Fruit fly (Drosophila melanogaster) whole organism, embryonic: ENCODE measurements around the gene dar1.

Source experiments
- CG10654 ChIP-seq: fragments of 200-800 bp; sonication (Bioruptor generic); optimal IDR thresholded peaks from 2 replicates; lab custom pipeline; 2016; ENCODE audit warnings: missing biosample characterization, missing genetic modification characterization
- CG11560 ChIP-seq: fragments of 200-800 bp; sonication (Bioruptor generic); IDR thresholded peaks from 3 replicates; pipeline ENCODE4 v1.3.6; 2022; ENCODE audit warnings: missing biosample characterization, missing genetic modification characterization
- CG11696 ChIP-seq: fragments of 200-800 bp; sonication (Bioruptor generic); IDR thresholded peaks from 2 replicates; pipeline ENCODE4 v1.3.6; 2022; ENCODE audit warnings: missing biosample characterization, missing genetic modification characterization
- CG12071 ChIP-seq: fragments of 200-800 bp; sonication (Bioruptor generic); optimal IDR thresholded peaks from 3 replicates; lab custom pipeline; 2018; ENCODE audit warnings: missing biosample characterization, mild to moderate bottlenecking, missing genetic modification characterization
- CG14014 ChIP-seq: fragments of 200-800 bp; sonication (Bioruptor generic); IDR thresholded peaks from 2 replicates; pipeline ENCODE4 v1.3.6; 2022; ENCODE audit warnings: missing biosample characterization, missing genetic modification characterization
- CG15011 ChIP-seq: fragments of 200-800 bp; sonication (Bioruptor generic); optimal IDR thresholded peaks from 3 replicates; lab custom pipeline; 2018; ENCODE audit warnings: missing biosample characterization, mild to moderate bottlenecking, missing genetic modification characterization
- CG15269 ChIP-seq: fragments of 200-800 bp; sonication (Bioruptor generic); optimal IDR thresholded peaks from 2 replicates; lab custom pipeline; 2018; ENCODE audit warnings: missing biosample characterization, mild to moderate bottlenecking, missing genetic modification characterization, moderate library complexity
- CG17612 ChIP-seq: fragments of 200-800 bp; sonication (Bioruptor generic); IDR thresholded peaks from 2 replicates; pipeline ENCODE4 v1.3.6; 2022; ENCODE audit warnings: missing biosample characterization, missing genetic modification characterization
- CG18599 ChIP-seq: fragments of 200-800 bp; sonication (Bioruptor generic); optimal IDR thresholded peaks from 3 replicates; lab custom pipeline; 2017; ENCODE audit warnings: missing biosample characterization, missing genetic modification characterization, mild to moderate bottlenecking, moderate library complexity, missing genetic modification reagents
- CG2120 ChIP-seq: fragments of 200-800 bp; sonication (Bioruptor generic); optimal IDR thresholded peaks from 3 replicates; lab custom pipeline; 2016; ENCODE audit warnings: missing biosample characterization, missing genetic modification characterization
- CG3065 ChIP-seq: fragments of 200-800 bp; sonication (Bioruptor generic); optimal IDR thresholded peaks from 2 replicates; lab custom pipeline; 2016; ENCODE audit warnings: missing biosample characterization, missing genetic modification characterization
- CG32767 ChIP-seq: fragments of 200-800 bp; sonication (Bioruptor generic); IDR thresholded peaks from 2 replicates; pipeline ENCODE4 v1.3.6; 2022; ENCODE audit warnings: missing biosample characterization, missing genetic modification characterization
- CG32772 ChIP-seq: fragments of 200-800 bp; sonication (Bioruptor generic); IDR thresholded peaks from 2 replicates; pipeline ENCODE4 v1.3.6; 2022; ENCODE audit warnings: missing biosample characterization, missing genetic modification characterization
- CG3281 ChIP-seq: fragments of 200-800 bp; sonication (Bioruptor generic); optimal IDR thresholded peaks from 3 replicates; lab custom pipeline; 2017; ENCODE audit warnings: missing biosample characterization, mild to moderate bottlenecking, missing genetic modification characterization
- CG3847 ChIP-seq: fragments of 200-800 bp; sonication (Bioruptor generic); IDR thresholded peaks from 2 replicates; pipeline ENCODE4 v1.3.6; 2022; ENCODE audit warnings: missing biosample characterization, missing genetic modification characterization
- CG6683 ChIP-seq: fragments of 200-800 bp; sonication (Bioruptor generic); optimal IDR thresholded peaks from 2 replicates; lab custom pipeline; 2017; ENCODE audit warnings: missing biosample characterization, mild to moderate bottlenecking, missing genetic modification characterization, missing genetic modification reagents
- CG8944 ChIP-seq: fragments of 200-800 bp; sonication (Bioruptor generic); optimal IDR thresholded peaks from 3 replicates; lab custom pipeline; 2016; ENCODE audit warnings: missing biosample characterization, missing genetic modification characterization
- CG9797 ChIP-seq: fragments of 200-800 bp; sonication (Bioruptor generic); optimal IDR thresholded peaks from 3 replicates; lab custom pipeline; 2018; ENCODE audit warnings: missing biosample characterization, mild to moderate bottlenecking, missing genetic modification characterization
- CG9932 ChIP-seq: fragments of 200-800 bp; sonication (Bioruptor generic); IDR thresholded peaks from 2 replicates; pipeline ENCODE4 v1.3.6; 2022; ENCODE audit warnings: missing biosample characterization, missing genetic modification characterization
- CTCF ChIP-seq: fragments of 200-800 bp; sonication (Bioruptor generic); optimal IDR thresholded peaks from 2 replicates; lab custom pipeline; 2017; ENCODE audit warnings: missing biosample characterization, mild to moderate bottlenecking, missing genetic modification characterization, moderate library complexity
- CrebB ChIP-seq: fragments of 200-800 bp; sonication (Bioruptor generic); optimal IDR thresholded peaks from 3 replicates; lab custom pipeline; 2018; ENCODE audit warnings: missing biosample characterization, mild to moderate bottlenecking, missing genetic modification characterization
- Dref ChIP-seq: fragments of 200-800 bp; sonication (Bioruptor generic); IDR thresholded peaks from 2 replicates; pipeline ENCODE4 v1.3.6; 2022; ENCODE audit warnings: missing biosample characterization, missing genetic modification characterization
- Eip74EF ChIP-seq, 2 experiments: fragments of 200-800 bp in 1 of 2; fragments of >200 bp in 1 of 2; sonication (Bioruptor generic) in 1 of 2; optimal IDR thresholded peaks; 2 replicates each; lab custom pipeline; 2017 to 2019; ENCODE audit warnings: missing biosample characterization in 2 of 2, missing genetic modification characterization in 2 of 2, mild to moderate bottlenecking in 1 of 2, moderate library complexity in 1 of 2
- Ets65A ChIP-seq: fragments of 200-800 bp; sonication (Bioruptor generic); peaks from one replicate; lab custom pipeline; 2016; ENCODE audit warnings: missing biosample characterization, missing genetic modification characterization
- HmgD ChIP-seq: fragments of 200-800 bp; sonication (Bioruptor generic); optimal IDR thresholded peaks from 3 replicates; lab custom pipeline; 2016; ENCODE audit warnings: missing biosample characterization, missing genetic modification characterization
- Hr3 ChIP-seq: fragments of 200-800 bp; sonication (Bioruptor generic); optimal IDR thresholded peaks from 3 replicates; lab custom pipeline; 2016; ENCODE audit warnings: missing biosample characterization, missing genetic modification characterization
- Lhr ChIP-seq: fragments of 200-800 bp; sonication (Bioruptor generic); optimal IDR thresholded peaks from 3 replicates; lab custom pipeline; 2017; ENCODE audit warnings: mild to moderate bottlenecking, missing biosample characterization, missing genetic modification reagents, missing genetic modification characterization
- Nf-YA ChIP-seq: fragments of 200-800 bp; sonication (Bioruptor generic); IDR thresholded peaks from 2 replicates; pipeline ENCODE4 v1.3.6; 2022; ENCODE audit warnings: missing biosample characterization, missing genetic modification characterization
- Nf-YC ChIP-seq: fragments of 200-800 bp; optimal IDR thresholded peaks from 3 replicates; lab custom pipeline; 2019; ENCODE audit warnings: missing biosample characterization, mild to moderate bottlenecking, missing genetic modification characterization, moderate library complexity
- Pdp1 ChIP-seq, 2 experiments: fragments of 200-800 bp; sonication (Bioruptor generic); optimal IDR thresholded peaks; 3 replicates each; lab custom pipeline; 2016; ENCODE audit warnings: missing biosample characterization in 2 of 2, missing genetic modification characterization in 2 of 2, mild to moderate bottlenecking in 1 of 2, moderate library complexity in 1 of 2
- Scr ChIP-seq: fragments of 200-800 bp; sonication (Bioruptor generic); IDR thresholded peaks from 2 replicates; pipeline ENCODE4 v1.3.6; 2022; ENCODE audit warnings: missing biosample characterization, missing genetic modification characterization; ENCODE audit not compliant: partially characterized antibody
- Usf ChIP-seq: fragments of 200-800 bp; sonication (Bioruptor generic); optimal IDR thresholded peaks from 2 replicates; lab custom pipeline; 2017; ENCODE audit warnings: missing genotype, missing biosample characterization, missing genetic modification characterization
- Xbp1 ChIP-seq: fragments of 200-800 bp; sonication (Bioruptor generic); optimal IDR thresholded peaks from 3 replicates; lab custom pipeline; 2016; ENCODE audit warnings: missing biosample characterization, mild to moderate bottlenecking, missing genetic modification characterization
- ash1 ChIP-seq: fragments of 200-800 bp; sonication (Bioruptor generic); optimal IDR thresholded peaks from 2 replicates; lab custom pipeline; 2018; ENCODE audit warnings: missing biosample characterization, mild to moderate bottlenecking, missing genetic modification characterization
- bigmax ChIP-seq: fragments of 200-800 bp; sonication (Bioruptor generic); optimal IDR thresholded peaks from 2 replicates; lab custom pipeline; 2018; ENCODE audit warnings: missing biosample characterization, mild to moderate bottlenecking, missing genetic modification characterization
- bowl ChIP-seq: fragments of 200-800 bp; sonication (Bioruptor generic); IDR thresholded peaks from 2 replicates; pipeline ENCODE4 v1.3.6; 2022; ENCODE audit warnings: missing biosample characterization, missing genetic modification characterization
- cad ChIP-seq: fragments of >200 bp; optimal IDR thresholded peaks from 2 replicates; lab custom pipeline; 2017; ENCODE audit warnings: missing biosample characterization, missing genetic modification characterization
- da ChIP-seq: fragments of 200-800 bp; sonication (Bioruptor generic); optimal IDR thresholded peaks from 2 replicates; lab custom pipeline; 2016; ENCODE audit warnings: missing biosample characterization, missing genetic modification characterization
- dmrt11E ChIP-seq: fragments of 200-800 bp; sonication (Bioruptor generic); optimal IDR thresholded peaks from 3 replicates; lab custom pipeline; 2018; ENCODE audit warnings: missing biosample characterization, mild to moderate bottlenecking, missing genetic modification characterization, moderate library complexity
- dmrt99B ChIP-seq: fragments of 200-800 bp; sonication (Bioruptor generic); optimal IDR thresholded peaks from 2 replicates; lab custom pipeline; 2018; ENCODE audit warnings: missing biosample characterization, mild to moderate bottlenecking, missing genetic modification characterization, moderate library complexity
- ems ChIP-seq: fragments of 200-800 bp; sonication (Bioruptor generic); optimal IDR thresholded peaks from 3 replicates; lab custom pipeline; 2016; ENCODE audit warnings: missing biosample characterization, missing genetic modification characterization
- exex ChIP-seq: fragments of 200-800 bp; sonication (Bioruptor generic); optimal IDR thresholded peaks from 4 replicates; lab custom pipeline; 2018; ENCODE audit warnings: missing biosample characterization, mild to moderate bottlenecking, missing genetic modification characterization, moderate library complexity
- fd64A ChIP-seq: fragments of 200-800 bp; sonication (Bioruptor generic); optimal IDR thresholded peaks from 3 replicates; lab custom pipeline; 2018; ENCODE audit warnings: missing biosample characterization, mild to moderate bottlenecking, missing genetic modification characterization
- gcm2 ChIP-seq: fragments of 200-800 bp; sonication (Bioruptor generic); optimal IDR thresholded peaks from 2 replicates; lab custom pipeline; 2016; ENCODE audit warnings: missing biosample characterization, missing genetic modification characterization
- gem ChIP-seq: fragments of 200-800 bp; sonication (Bioruptor generic); optimal IDR thresholded peaks from 2 replicates; lab custom pipeline; 2019; ENCODE audit warnings: missing biosample characterization, mild to moderate bottlenecking, missing genetic modification characterization, moderate library complexity
- pros ChIP-seq: fragments of 200-800 bp; sonication (Bioruptor generic); optimal IDR thresholded peaks from 3 replicates; lab custom pipeline; 2019; ENCODE audit warnings: missing biosample characterization, mild to moderate bottlenecking, missing genetic modification characterization, moderate library complexity
- repo ChIP-seq: fragments of 200-800 bp; sonication (Bioruptor generic); optimal IDR thresholded peaks from 2 replicates; lab custom pipeline; 2016; ENCODE audit warnings: missing biosample characterization, missing genetic modification characterization
- slou ChIP-seq: fragments of 200-800 bp; sonication (Bioruptor generic); optimal IDR thresholded peaks from 3 replicates; lab custom pipeline; 2016; ENCODE audit warnings: missing biosample characterization, missing genetic modification characterization
- slp2 ChIP-seq: fragments of 200-800 bp; sonication (Bioruptor generic); optimal IDR thresholded peaks from 2 replicates; lab custom pipeline; 2016; ENCODE audit warnings: missing biosample characterization, missing genetic modification characterization
- so ChIP-seq: fragments of 200-800 bp; sonication (Bioruptor generic); IDR thresholded peaks from 3 replicates; pipeline ENCODE4 v1.3.6; 2022; ENCODE audit warnings: missing biosample characterization, missing genetic modification characterization
- unc-4 ChIP-seq: fragments of 200-800 bp; sonication (Bioruptor generic); IDR thresholded peaks from 2 replicates; pipeline ENCODE4 v1.3.6; 2022; ENCODE audit warnings: missing biosample characterization, missing genetic modification characterization; ENCODE audit not compliant: partially characterized antibody

Gene dar1

DNA sequence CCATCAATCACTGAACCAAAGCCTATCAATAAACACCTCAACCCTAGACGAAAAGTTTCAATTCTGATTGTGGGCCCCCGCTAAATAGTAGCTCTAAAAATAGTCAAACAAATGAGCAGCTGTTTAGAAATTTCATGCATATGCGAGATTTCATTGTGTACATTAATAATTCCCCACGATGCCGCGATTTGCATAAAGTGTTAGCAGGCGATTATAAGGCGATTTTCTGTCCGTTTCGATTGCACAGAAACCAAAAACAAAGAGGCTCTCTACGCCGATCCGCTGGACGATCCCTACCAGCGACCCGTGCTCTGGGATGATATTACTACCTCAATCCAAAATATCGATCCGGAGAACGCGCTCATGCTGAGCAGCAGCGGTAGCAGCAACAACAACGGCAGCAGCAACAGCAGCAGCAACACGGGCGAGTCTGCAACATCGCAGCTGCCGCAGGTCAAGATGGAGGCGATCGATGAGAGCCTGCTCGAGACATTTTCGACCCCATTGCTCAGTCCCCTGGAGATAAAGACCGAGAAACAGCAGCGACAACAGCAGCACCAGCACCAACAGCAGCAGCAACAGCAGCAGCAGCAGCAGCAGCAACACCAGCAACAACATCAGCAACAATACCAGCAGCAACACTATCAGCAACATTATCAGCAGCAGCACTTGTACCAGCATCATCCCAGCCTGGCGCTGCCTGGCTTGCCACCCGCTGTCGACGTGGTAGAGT lies 19.6 kb downstream of the dar1 start (continued):
- TF ChIP-seq CG12071 (GFP tag; lab: Kevin White, UChicago) (peak; percentile 30), CG9797 (GFP tag; lab: Kevin White, UChicago) (no peak), exex (tag; lab: Kevin White, UChicago) (no peak), so (GFP tag; lab: Robert Waterston, UW) (no peak), da (no peak), bowl (GFP tag; lab: Robert Waterston, UW) (no peak), fd64A (GFP tag; lab: Kevin White, UChicago) (no peak), CTCF (GFP tag; lab: Kevin White, UChicago) (no peak), Dref (GFP tag; lab: Robert Waterston, UW) (no peak), slp2 (GFP tag; lab: Kevin White, UChicago) (no peak), CG15011 (no peak), CG3065 (GFP tag; lab: Kevin White, UChicago) (no peak), CG3281 (GFP tag; lab: Kevin White, UChicago) (peak; percentile 11), CG32772 (GFP tag; lab: Robert Waterston, UW) (no peak), CG11560 (tag; lab: Robert Waterston, UW) (no peak), dmrt11E (tag; lab: Kevin White, UChicago) (no peak), gem (no peak), Eip74EF (GFP tag; optimal IDR thresholded peaks at IDR 0.05; lab: Kevin White, UChicago) (no peak), CG15269 (tag; lab: Kevin White, UChicago) (peak; percentile 8), Nf-YC (tag; lab: Kevin White, UChicago) (no peak), Usf (GFP tag; lab: Kevin White, UChicago) (no peak), CG11696 (no peak), Ets65A (GFP tag; lab: Kevin White, UChicago) (peak; percentile 52), CG3847 (GFP tag; lab: Robert Waterston, UW) (no peak), pros (no peak), slou (GFP tag; lab: Kevin White, UChicago) (no peak), CG8944 (no peak), Nf-YA (no peak), CG6683 (GFP tag; lab: Kevin White, UChicago) (no peak), CG9932 (GFP tag; lab: Robert Waterston, UW) (no peak), unc-4 (GFP tag; lab: Robert Waterston, UW) (no peak), ems (no peak), CG18599 (GFP tag; lab: Kevin White, UChicago) (peak; percentile 13), Xbp1 (GFP tag; lab: Kevin White, UChicago) (no peak), cad (GFP tag; lab: Kevin White, UChicago) (no peak), Pdp1 (GFP tag; optimal IDR thresholded peaks at IDR 0.05; lab: Kevin White, UChicago) (no peak), Scr (GFP tag; lab: Robert Waterston, UW) (no peak), CG32767 (no peak), ash1 (no peak), Hr3 (GFP tag; lab: Kevin White, UChicago) (no peak), CG10654 (GFP tag; lab: Kevin White, UChicago) (no peak), CrebB (tag; lab: Kevin White, UChicago) (no peak), dmrt99B (tag; lab: Kevin White, UChicago) (no peak), HmgD (GFP tag; lab: Kevin White, UChicago) (no peak), Lhr (GFP tag; lab: Kevin White, UChicago) (no peak), CG2120 (GFP tag; lab: Kevin White, UChicago) (no peak), bigmax (no peak), CG17612 (GFP tag; lab: Robert Waterston, UW) (no peak), repo (GFP tag; lab: Kevin White, UChicago) (no peak), gcm2 (GFP tag; lab: Kevin White, UChicago) (no peak), CG14014 (GFP tag; lab: Robert Waterston, UW) (no peak; the same call in 1 of the 2 replicates)
